Worm (Caenorhabditis elegans): ENCODE data around the gene mmaa-1.
A peak's percentile ranks its signal among the peaks of the same experiment; 100 is the strongest.

The mmaa-1 gene

DNA sequence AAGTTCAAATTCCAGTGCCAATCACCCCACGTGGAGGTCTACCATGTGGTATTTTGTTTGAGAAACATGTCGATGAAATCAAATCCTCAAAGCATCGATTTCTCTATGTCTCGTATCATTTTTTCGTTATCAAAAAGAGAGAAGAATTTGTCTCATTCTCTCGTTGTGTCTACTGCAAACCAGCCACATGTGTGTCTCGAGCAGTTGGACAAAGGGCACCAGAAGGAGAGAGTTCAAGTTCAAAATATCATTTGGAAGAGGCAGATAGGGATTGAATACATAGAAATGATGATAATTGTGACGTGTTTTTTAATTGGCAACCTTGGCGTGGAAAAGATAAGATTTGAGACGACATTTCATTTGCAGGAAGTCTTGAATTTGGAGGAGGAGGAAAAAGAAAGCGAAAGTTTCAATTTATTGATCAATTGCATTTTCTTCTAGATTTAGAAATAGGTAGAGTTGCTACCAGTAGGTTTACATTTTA, 41.6 kb downstream of the mmaa-1 start (continued):
- TF ChIP-seq nhr-84 (tag; optimal IDR thresholded peaks at IDR 0.05) (no peak), egl-27 (tag; optimal IDR thresholded peaks at IDR 0.05) (no peak), nhr-20 (tag; optimal IDR thresholded peaks at IDR 0.05) (peak; percentile 87), aha-1 (tag; optimal IDR thresholded peaks at IDR 0.05) (no peak), lin-13 (GFP tag; optimal IDR thresholded peaks at IDR 0.05) (no peak), F16B12.6 (tag; optimal IDR thresholded peaks at IDR 0.05) (no peak), ztf-4 (tag; optimal IDR thresholded peaks at IDR 0.05) (peak; percentile 30), hlh-4 (tag; optimal IDR thresholded peaks at IDR 0.05) (no peak), ets-5 (GFP tag; IDR thresholded peaks at IDR 0.05) (no peak), nhr-71 (tag; optimal IDR thresholded peaks at IDR 0.05) (peak; percentile 91), swsn-7 (tag; optimal IDR thresholded peaks at IDR 0.05) (no peak), dpl-1 (GFP tag; optimal IDR thresholded peaks at IDR 0.05) (peak in 2 of 3 experiments; percentile 32 to 36), snu-23 (GFP tag; optimal IDR thresholded peaks at IDR 0.05) (peak; percentile 69), hlh-17 (GFP tag; optimal IDR thresholded peaks at IDR 0.05; ENCODE audit: borderline replicate concordance) (no peak), ceh-8 (GFP tag; optimal IDR thresholded peaks at IDR 0.05) (no peak), unc-98 (GFP tag; IDR thresholded peaks at IDR 0.05) (no peak), zip-4 (GFP tag; optimal IDR thresholded peaks at IDR 0.05) (no peak), mep-1 (tag; optimal IDR thresholded peaks at IDR 0.05) (peak; percentile 39), elt-2 (tag; optimal IDR thresholded peaks at IDR 0.05) (peak; percentile 83), blmp-1 (tag; optimal IDR thresholded peaks at IDR 0.05) (peak; percentile 62), lin-14 (GFP tag; optimal IDR thresholded peaks at IDR 0.05) (peak; percentile 88), jun-1 (tag; optimal IDR thresholded peaks at IDR 0.05) (no peak), pag-3 (tag; optimal IDR thresholded peaks at IDR 0.05; ENCODE audit: borderline replicate concordance, insufficient read depth) (peak; percentile 5), zag-1 (tag; optimal IDR thresholded peaks at IDR 0.05) (no peak), lin-35 (GFP tag; optimal IDR thresholded peaks at IDR 0.05) (peak in 1 of 2 experiments; percentile 59), tlp-1 (tag; optimal IDR thresholded peaks at IDR 0.05) (no peak), ceh-90 (tag; optimal IDR thresholded peaks at IDR 0.05) (no peak), nhr-19 (GFP tag; conservative IDR thresholded peaks at IDR 0.05) (peak; percentile 48; the same call in 1 of the 2 replicates), tbx-2 (tag; optimal IDR thresholded peaks at IDR 0.05) (peak; percentile 70), nhr-237 (tag; optimal IDR thresholded peaks at IDR 0.05) (no peak), lin-15B (tag; optimal IDR thresholded peaks at IDR 0.05) (no peak), mab-9 (GFP tag; IDR thresholded peaks at IDR 0.05) (no peak), isw-1 (GFP tag; IDR thresholded peaks at IDR 0.05) (no peak), unc-30 (tag; optimal IDR thresholded peaks at IDR 0.05) (no peak), ceh-88 (GFP tag; IDR thresholded peaks at IDR 0.05) (no peak), lir-3 (tag; optimal IDR thresholded peaks at IDR 0.05; ENCODE audit: poor library complexity) (peak; percentile 37), xbp-1 (tag; optimal IDR thresholded peaks at IDR 0.05) (no peak), sox-4 (tag; optimal IDR thresholded peaks at IDR 0.05) (no peak), fkh-8 (tag; optimal IDR thresholded peaks at IDR 0.05) (no peak), efl-3 (GFP tag; optimal IDR thresholded peaks at IDR 0.05) (no peak), vab-15 (tag; optimal IDR thresholded peaks at IDR 0.05) (no peak), nhr-85 (tag) (peak; percentile 94), lsy-2 (tag; optimal IDR thresholded peaks at IDR 0.05) (peak; percentile 6 to 54), nhr-11 (tag; optimal IDR thresholded peaks at IDR 0.05) (no peak), sptf-1 (tag; optimal IDR thresholded peaks at IDR 0.05) (no peak), C16A3.4 (tag; optimal IDR thresholded peaks at IDR 0.05) (peak; percentile 18), unc-62 (GFP tag; optimal IDR thresholded peaks at IDR 0.05) (no peak), ceh-82 (tag; optimal IDR thresholded peaks at IDR 0.05) (no peak)

Data from whole organism, L1 larva.